Worm (Caenorhabditis elegans): ENCODE measurements around the gene pes-23.

ce11 chrX:6865839-6866238 is 35.3 kb upstream of the pes-23 start, which contains the start of gene odr-10:
- TF ChIP-seq F22D6.2 (tag; optimal IDR thresholded peaks at IDR 0.05) (no peak), ceh-91 (GFP tag; IDR thresholded peaks at IDR 0.05) (no peak), dpl-1 (GFP tag; optimal IDR thresholded peaks at IDR 0.05) (no peak), xnd-1 (tag; optimal IDR thresholded peaks at IDR 0.05) (no peak), lin-54 (GFP tag; optimal IDR thresholded peaks at IDR 0.05) (no peak), snpc-4 (GFP tag; optimal IDR thresholded peaks at IDR 0.05) (no peak), snpc-4 (tag; optimal IDR thresholded peaks at IDR 0.05) (no peak), T07F8.4 (tag; optimal IDR thresholded peaks at IDR 0.05) (no peak), B0336.3 (GFP tag; IDR thresholded peaks at IDR 0.05) (no peak), lin-35 (GFP tag; optimal IDR thresholded peaks at IDR 0.05) (no peak), fkh-3 (tag; optimal IDR thresholded peaks at IDR 0.05) (no peak), C06A6.2 (GFP tag; conservative IDR thresholded peaks at IDR 0.05) (no peak)
